Worm (Caenorhabditis elegans): ENCODE data around the gene C25G4.2.
A peak's percentile ranks its signal among the peaks of the same experiment; 100 is the strongest.

The C25G4.2 gene

DNA sequence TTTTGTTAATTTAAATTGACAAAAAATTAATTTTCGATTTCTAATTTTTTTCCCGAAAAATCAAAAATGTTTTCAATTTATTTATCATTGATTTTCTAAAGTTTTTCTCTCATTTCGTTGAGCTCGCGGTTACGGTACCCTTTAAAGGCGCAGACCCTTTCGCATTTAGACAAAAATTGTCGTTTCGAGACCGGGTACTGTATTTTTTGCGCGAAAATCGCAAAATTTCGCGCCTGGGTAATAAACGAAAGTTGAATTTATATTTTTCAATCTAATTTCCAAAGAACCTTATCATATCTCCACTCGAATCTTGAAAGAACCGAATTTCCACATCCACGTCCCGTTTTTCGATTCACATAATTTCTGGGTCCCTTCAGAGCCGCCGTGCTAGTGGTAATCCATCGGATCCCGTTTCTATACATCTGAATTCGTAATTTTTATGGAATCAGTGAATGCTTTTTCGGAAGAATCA lies 1.7 kb upstream of the C25G4.2 start, which contains the start of gene C25G4.3:
Gene C25G4.3 (minus strand): TSS at position 422 of the 472 bp plus-strand sequence.
- TF ChIP-seq skn-1 (tag; optimal IDR thresholded peaks at IDR 0.05) (no peak), dmd-4 (tag; optimal IDR thresholded peaks at IDR 0.05) (no peak), nhr-11 (tag; optimal IDR thresholded peaks at IDR 0.05) (no peak), nhr-10 (tag; optimal IDR thresholded peaks at IDR 0.05) (no peak), alr-1 (tag; optimal IDR thresholded peaks at IDR 0.05) (no peak), nhr-21 (tag; optimal IDR thresholded peaks at IDR 0.05) (no peak), aly-2 (tag; optimal IDR thresholded peaks at IDR 0.05) (no peak), elt-3 (tag; optimal IDR thresholded peaks at IDR 0.05) (no peak), egl-27 (tag; optimal IDR thresholded peaks at IDR 0.05) (no peak), unc-39 (tag; optimal IDR thresholded peaks at IDR 0.05) (no peak)

DNA sequence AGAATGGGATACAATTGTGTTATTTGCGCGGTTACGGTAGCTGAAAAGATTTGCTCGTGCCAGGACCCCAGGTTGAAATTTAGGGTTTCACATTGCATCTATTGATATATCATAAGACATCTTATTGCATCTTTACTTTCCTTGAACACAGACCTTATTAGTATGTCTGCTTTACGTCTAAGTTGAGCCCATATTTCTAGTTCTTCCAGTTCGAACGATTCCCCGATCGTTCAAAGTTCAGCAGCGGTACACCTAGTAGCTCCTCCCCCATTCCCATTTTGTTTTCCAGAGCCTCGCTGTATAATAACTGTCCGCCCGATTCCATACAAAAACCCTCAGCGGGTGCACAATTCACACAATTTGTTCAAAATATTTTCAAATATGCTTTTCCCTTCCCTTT lies 2.1 kb downstream of the C25G4.2 start, which contains the start of gene C25G4.17:
Gene C25G4.17 (plus strand): TSS at position 301 of the 400 bp plus-strand sequence.
- TF ChIP-seq nhr-12 (tag; optimal IDR thresholded peaks at IDR 0.05) (no peak), mdl-1 (tag; optimal IDR thresholded peaks at IDR 0.05) (no peak), nhr-6 (tag; optimal IDR thresholded peaks at IDR 0.05) (no peak), nhr-77 (tag; optimal IDR thresholded peaks at IDR 0.05) (no peak), nhr-25 (tag; optimal IDR thresholded peaks at IDR 0.05) (no peak), blmp-1 (tag; optimal IDR thresholded peaks at IDR 0.05; ENCODE audit: insufficient read depth) (no peak), ztf-4 (tag; optimal IDR thresholded peaks at IDR 0.05) (no peak), ztf-1 (GFP tag; conservative IDR thresholded peaks at IDR 0.05) (no peak), crh-2 (tag; optimal IDR thresholded peaks at IDR 0.05) (no peak), nhr-11 (tag; optimal IDR thresholded peaks at IDR 0.05) (no peak), lin-13 (GFP tag; optimal IDR thresholded peaks at IDR 0.05) (no peak), elt-3 (tag; optimal IDR thresholded peaks at IDR 0.05) (no peak), sma-3 (GFP tag; optimal IDR thresholded peaks at IDR 0.05) (no peak), skn-1 (tag; optimal IDR thresholded peaks at IDR 0.05) (no peak), ZK546.5 (tag; optimal IDR thresholded peaks at IDR 0.05) (no peak), zag-1 (tag; optimal IDR thresholded peaks at IDR 0.05) (no peak), alr-1 (tag; optimal IDR thresholded peaks at IDR 0.05) (no peak)

DNA sequence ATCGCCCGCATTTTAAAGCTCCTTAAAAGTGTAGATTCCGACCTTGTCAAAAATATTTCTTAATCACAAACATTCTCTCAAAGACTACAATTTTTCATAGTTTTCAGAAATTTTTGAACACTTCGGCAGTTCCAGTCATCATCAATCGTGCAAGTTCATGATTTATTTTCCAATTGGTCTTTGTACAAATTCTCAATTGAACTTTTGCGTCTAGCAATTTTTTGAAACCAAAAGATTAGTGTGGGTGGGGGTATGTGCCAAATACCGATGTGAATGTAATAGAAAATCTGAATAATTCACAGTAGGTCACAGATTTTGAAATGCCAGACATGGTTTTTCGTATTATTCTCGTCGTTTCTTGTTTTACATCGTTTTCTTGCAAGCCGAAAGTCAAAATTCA lies 5.5 kb downstream of the C25G4.2 start, which contains the start of gene clec-185:
Gene clec-185 (plus strand): TSS at position 301 of the 400 bp plus-strand sequence.
- TF ChIP-seq C34F6.9 (tag; optimal IDR thresholded peaks at IDR 0.05) (no peak), blmp-1 (tag; optimal IDR thresholded peaks at IDR 0.05; ENCODE audit: insufficient read depth) (no peak), ceh-16 (tag; optimal IDR thresholded peaks at IDR 0.05) (no peak), mab-5 (tag; optimal IDR thresholded peaks at IDR 0.05) (no peak), nhr-10 (tag; optimal IDR thresholded peaks at IDR 0.05) (no peak), R02D3.7 (tag; optimal IDR thresholded peaks at IDR 0.05) (no peak), ZK546.5 (tag; optimal IDR thresholded peaks at IDR 0.05) (no peak), zag-1 (tag; optimal IDR thresholded peaks at IDR 0.05) (no peak), alr-1 (tag; optimal IDR thresholded peaks at IDR 0.05) (no peak), nhr-237 (tag; optimal IDR thresholded peaks at IDR 0.05) (no peak), nhr-11 (tag; optimal IDR thresholded peaks at IDR 0.05) (no peak), ztf-11 (tag; optimal IDR thresholded peaks at IDR 0.05) (no peak), nhr-77 (tag; optimal IDR thresholded peaks at IDR 0.05) (no peak), unc-55 (GFP tag; optimal IDR thresholded peaks at IDR 0.05) (no peak), unc-39 (tag; optimal IDR thresholded peaks at IDR 0.05) (no peak), ztf-4 (tag; optimal IDR thresholded peaks at IDR 0.05) (no peak), lin-39 (tag; optimal IDR thresholded peaks at IDR 0.05) (no peak), elt-3 (tag; optimal IDR thresholded peaks at IDR 0.05) (no peak), lin-11 (tag; optimal IDR thresholded peaks at IDR 0.05) (no peak), nhr-129 (tag; optimal IDR thresholded peaks at IDR 0.05) (no peak)

DNA sequence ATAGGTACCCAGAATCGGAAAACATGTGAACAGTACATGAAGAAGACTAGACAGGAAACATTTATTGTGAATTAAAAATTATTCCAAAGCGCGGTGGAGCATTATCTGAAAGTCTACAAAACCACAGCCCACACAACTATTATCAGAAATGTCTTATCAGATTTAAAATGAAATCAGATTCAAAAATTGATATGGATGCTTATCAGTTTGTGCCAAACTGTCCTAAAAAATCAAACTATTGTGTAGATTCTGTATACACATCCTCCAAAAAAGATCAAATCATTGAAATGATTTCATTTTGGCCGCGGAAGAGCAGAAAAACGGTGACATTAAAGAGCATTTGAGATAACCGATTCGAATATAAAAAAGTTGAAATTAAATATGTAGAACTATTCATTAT lies 8.4 kb downstream of the C25G4.2 start, which contains the start of gene irg-4:
Gene irg-4 (plus strand): TSS at position 392 of the 400 bp plus-strand sequence.
- no peak for TF ChIP-seq nhr-6 (tag; optimal IDR thresholded peaks at IDR 0.05)
- no peak for TF ChIP-seq ZK546.5 (tag; optimal IDR thresholded peaks at IDR 0.05)
- no peak for TF ChIP-seq aly-2 (tag; optimal IDR thresholded peaks at IDR 0.05)
- peak; percentile 83 for TF ChIP-seq fos-1 (tag; optimal IDR thresholded peaks at IDR 0.05)
- TF ChIP-seq crh-2 (tag; optimal IDR thresholded peaks at IDR 0.05) = peak; percentile 36
- TF ChIP-seq lin-13 (GFP tag; optimal IDR thresholded peaks at IDR 0.05) = no peak

DNA sequence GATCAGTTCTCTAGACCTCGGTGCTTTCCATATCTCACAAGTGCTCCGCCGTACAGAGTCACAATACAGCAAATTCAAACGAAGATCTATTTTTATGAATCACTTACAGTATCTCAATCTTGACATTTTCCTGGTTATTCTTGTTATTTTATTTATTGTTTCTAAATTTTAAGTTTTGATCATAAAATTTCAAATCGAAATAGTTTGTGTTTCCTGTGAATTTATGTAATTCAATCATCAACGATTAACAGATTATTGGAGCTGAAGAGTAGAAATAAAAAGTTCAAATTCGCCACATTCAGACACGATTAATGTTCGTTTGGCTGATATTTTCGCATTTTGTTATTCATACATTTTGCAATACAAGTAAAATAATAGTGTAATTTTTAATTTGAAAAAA lies 11.5 kb downstream of the C25G4.2 start, which contains the start of gene clec-184:
Gene clec-184 (plus strand): TSS at position 301 of the 400 bp plus-strand sequence.
- no peak for TF ChIP-seq lsy-2 (tag; optimal IDR thresholded peaks at IDR 0.05)
- no peak for TF ChIP-seq sem-4 (tag; optimal IDR thresholded peaks at IDR 0.05)
- TF ChIP-seq nhr-23 (tag; optimal IDR thresholded peaks at IDR 0.05) = no peak
- no peak for TF ChIP-seq lin-11 (tag; optimal IDR thresholded peaks at IDR 0.05)
- TF ChIP-seq fos-1 (tag; optimal IDR thresholded peaks at IDR 0.05) = no peak
- no peak for TF ChIP-seq lin-13 (GFP tag; optimal IDR thresholded peaks at IDR 0.05)
- TF ChIP-seq unc-62 (GFP tag; optimal IDR thresholded peaks at IDR 0.05) = no peak
- no peak for TF ChIP-seq sma-3 (GFP tag; optimal IDR thresholded peaks at IDR 0.05)
- no peak for TF ChIP-seq lin-39 (tag; optimal IDR thresholded peaks at IDR 0.05)
- TF ChIP-seq nhr-25 (tag; optimal IDR thresholded peaks at IDR 0.05) = no peak
- no peak for TF ChIP-seq elt-1 (tag; optimal IDR thresholded peaks at IDR 0.05)
- no peak for TF ChIP-seq nhr-21 (tag; optimal IDR thresholded peaks at IDR 0.05)
- TF ChIP-seq ztf-1 (GFP tag; conservative IDR thresholded peaks at IDR 0.05) = no peak
- TF ChIP-seq snpc-4 (tag; optimal IDR thresholded peaks at IDR 0.05) = no peak
- no peak for TF ChIP-seq R02D3.7 (tag; optimal IDR thresholded peaks at IDR 0.05)
- TF ChIP-seq mdl-1 (tag; optimal IDR thresholded peaks at IDR 0.05) = no peak
- no peak for TF ChIP-seq zag-1 (tag; optimal IDR thresholded peaks at IDR 0.05)
- no peak for TF ChIP-seq gmeb-1 (tag; optimal IDR thresholded peaks at IDR 0.05)

Data from whole organism, L2 larva.